Worm (Caenorhabditis elegans): Measurements from ENCODE around the gene irld-29.

irld-29 gene

ce11 chrV:2300905-2301304 is 37.5 kb downstream of the irld-29 start, which contains the start of gene Y19D10B.8:
Y19D10B.8 (minus strand) TSS chrV:2301005.
- TF ChIP-seq ztf-3 (GFP tag; optimal IDR thresholded peaks at IDR 0.05) (no peak), K12H6.12 (tag; optimal IDR thresholded peaks at IDR 0.05) (no peak), Y95B8A.8 (GFP tag; IDR thresholded peaks at IDR 0.05) (no peak), ztf-26 (tag; optimal IDR thresholded peaks at IDR 0.05) (no peak), rec-8 (tag; optimal IDR thresholded peaks at IDR 0.05) (no peak), dpff-1 (tag; optimal IDR thresholded peaks at IDR 0.05) (no peak), lsl-1 (GFP tag; optimal IDR thresholded peaks at IDR 0.05) (no peak), K11D2.4 (GFP tag; IDR thresholded peaks at IDR 0.05) (no peak), B0336.3 (GFP tag; IDR thresholded peaks at IDR 0.05) (no peak), snpc-3.4 (tag; optimal IDR thresholded peaks at IDR 0.05) (no peak), madf-10 (tag; optimal IDR thresholded peaks at IDR 0.05) (no peak), fkh-3 (tag; optimal IDR thresholded peaks at IDR 0.05) (no peak), mes-4 (tag; optimal IDR thresholded peaks at IDR 0.05) (no peak), bed-1 (GFP tag; IDR thresholded peaks at IDR 0.05) (no peak), unc-62 (GFP tag; optimal IDR thresholded peaks at IDR 0.05) (no peak)

ce11 chrV:2294577-2294976 is 43.9 kb downstream of the irld-29 start, which contains the start of gene nhr-226:
nhr-226 (plus strand) TSS chrV:2294877.
- no peak for TF ChIP-seq egl-18 (GFP tag; IDR thresholded peaks at IDR 0.05)
- TF ChIP-seq nhr-80 (tag; optimal IDR thresholded peaks at IDR 0.05): peak; percentile 43
- TF ChIP-seq let-526 (GFP tag; IDR thresholded peaks at IDR 0.05): no peak
- TF ChIP-seq Y53G8AR.9 (GFP tag; conservative IDR thresholded peaks at IDR 0.05): no peak
- TF ChIP-seq K11D2.4 (GFP tag; IDR thresholded peaks at IDR 0.05): no peak
- TF ChIP-seq unc-62 (GFP tag; optimal IDR thresholded peaks at IDR 0.05): no peak

- peak; percentile 29 for TF ChIP-seq nhr-80 (tag; optimal IDR thresholded peaks at IDR 0.05)
- TF ChIP-seq gei-17 (GFP tag; optimal IDR thresholded peaks at IDR 0.05): no peak
These were observed 46.2 kb downstream of the irld-29 start, which contains the start of gene nhr-115 for ce11 chrV:2292240-2292639. nhr-115 (plus strand) TSS chrV:2292540.

ce11 chrV:2290329-2290728 is 48.1 kb downstream of the irld-29 start, which contains the start of gene nhr-225:
nhr-225 (minus strand) TSS chrV:2290474.
- TF ChIP-seq F55B11.4 (tag; optimal IDR thresholded peaks at IDR 0.05; ENCODE audit: borderline replicate concordance, insufficient read depth) (no peak), hrde-1 (tag; optimal IDR thresholded peaks at IDR 0.05; ENCODE audit: borderline replicate concordance) (no peak), ekl-4 (GFP tag; IDR thresholded peaks at IDR 0.05) (no peak), nfyb-1 (GFP tag; IDR thresholded peaks at IDR 0.05) (no peak), F37B4.10 (GFP tag; IDR thresholded peaks at IDR 0.05) (no peak), F10E7.11 (tag; optimal IDR thresholded peaks at IDR 0.05) (no peak), ztf-28 (GFP tag; IDR thresholded peaks at IDR 0.05) (no peak), mcd-1 (GFP tag; IDR thresholded peaks at IDR 0.05) (no peak), let-607 (tag; optimal IDR thresholded peaks at IDR 0.05) (no peak), Y95B8A.8 (GFP tag; IDR thresholded peaks at IDR 0.05) (no peak), K11D2.4 (GFP tag; IDR thresholded peaks at IDR 0.05) (no peak)
